Worm (Caenorhabditis elegans) whole organism, L2 larva: ENCODE measurements around the gene C17B7.5.

Experiments used
- egl-27 ChIP-seq: sonication (generic microtip); optimal IDR thresholded peaks from 3 replicates; lab custom pipeline; 2017; ENCODE audit warnings: missing biosample characterization, missing genetic modification reagents, missing genetic modification characterization
- elt-3 ChIP-seq: sonication (generic microtip); optimal IDR thresholded peaks from 2 replicates; lab custom pipeline; 2017; ENCODE audit warnings: missing biosample characterization, missing genetic modification characterization
- nhr-11 ChIP-seq: fragments of 150-350 bp; optimal IDR thresholded peaks from 2 replicates; lab custom pipeline; 2014; ENCODE audit warnings: missing biosample characterization, missing genetic modification characterization
- nhr-237 ChIP-seq: fragments of 150-350 bp; optimal IDR thresholded peaks from 2 replicates; lab custom pipeline; 2014; ENCODE audit warnings: missing biosample characterization, missing genetic modification characterization
- nhr-25 ChIP-seq: fragments of 150-350 bp; sonication (generic microtip); optimal IDR thresholded peaks from 3 replicates; lab custom pipeline; 2014; ENCODE audit warnings: missing biosample characterization, missing genetic modification characterization
- sem-4 ChIP-seq: fragments of 150-350 bp; optimal IDR thresholded peaks from 2 replicates; lab custom pipeline; 2014; ENCODE audit warnings: missing biosample characterization, missing genetic modification reagents, missing genetic modification characterization
- snpc-4 ChIP-seq: fragments of 150-350 bp; optimal IDR thresholded peaks from 2 replicates; lab custom pipeline; 2014; ENCODE audit warnings: missing biosample characterization, missing genetic modification characterization
- unc-62 ChIP-seq: fragments of 150-350 bp; optimal IDR thresholded peaks from 2 replicates; lab custom pipeline; 2014; ENCODE audit warnings: missing biosample characterization, missing genetic modification reagents, missing genetic modification characterization

DNA sequence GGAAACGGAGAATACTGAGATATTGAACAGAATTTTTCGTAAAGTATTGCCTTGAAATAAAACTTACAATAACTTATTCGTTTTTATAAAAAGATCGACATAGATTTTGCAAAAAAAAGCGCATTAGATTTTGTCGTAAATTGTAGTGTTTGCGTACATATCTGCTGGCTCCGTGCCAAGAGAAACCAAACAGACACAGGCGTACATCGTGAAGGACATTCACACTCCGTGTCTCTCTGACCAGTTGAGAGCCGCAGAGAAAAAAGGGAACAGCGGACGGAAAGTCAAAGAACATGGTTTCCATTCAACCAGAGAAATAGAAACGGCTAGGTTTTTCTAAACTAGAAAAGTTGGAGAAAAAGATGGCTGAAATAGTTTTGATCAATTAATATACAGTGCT lies 18.1 kb upstream of the C17B7.5 start, which contains the start of gene arrd-19:
- TF ChIP-seq sem-4 (tag; lab: Kevin White, UChicago), result peak; percentile 64
- TF ChIP-seq egl-27 (tag; lab: Kevin White, UChicago), result peak; percentile 78
- no peak for TF ChIP-seq nhr-11 (tag; lab: Kevin White, UChicago)
- peak; percentile 84 for TF ChIP-seq nhr-25 (tag; lab: Kevin White, UChicago)
- no peak for TF ChIP-seq elt-3 (tag; lab: Kevin White, UChicago)
- TF ChIP-seq snpc-4 (tag; lab: Kevin White, UChicago), result peak; percentile 31
- TF ChIP-seq nhr-237, result no peak
- no peak for TF ChIP-seq unc-62 (GFP tag; lab: Kevin White, UChicago)
